Worm (Caenorhabditis elegans): ENCODE results near the gene pnn-1.

The pnn-1 gene

ce11 chrV:12953702-12954101 lies 17.2 kb upstream of the pnn-1 start, which contains the start of gene eif-3.K:
TSS of gene eif-3.K (plus strand) at chrV:12954002.
- TF ChIP-seq hmg-4 (GFP tag; optimal IDR thresholded peaks at IDR 0.05) (no peak), B0310.2 (tag; optimal IDR thresholded peaks at IDR 0.05) (no peak), ceh-13 (GFP tag; optimal IDR thresholded peaks at IDR 0.05) (no peak), hmbx-1 (tag; optimal IDR thresholded peaks at IDR 0.05) (no peak)

- TF ChIP-seq ceh-13 (GFP tag; optimal IDR thresholded peaks at IDR 0.05) (no peak), B0310.2 (tag; optimal IDR thresholded peaks at IDR 0.05) (no peak), scrt-1 (GFP tag; IDR thresholded peaks at IDR 0.05) (no peak), hnd-1 (tag; optimal IDR thresholded peaks at IDR 0.05) (no peak), hmg-4 (GFP tag; optimal IDR thresholded peaks at IDR 0.05) (no peak), ceh-36 (tag; optimal IDR thresholded peaks at IDR 0.05) (no peak), ama-1 (optimal IDR thresholded peaks at IDR 0.05) (no peak), tbx-11 (GFP tag; IDR thresholded peaks at IDR 0.05) (no peak), aly-1 (tag; optimal IDR thresholded peaks at IDR 0.05) (no peak), tbx-37 (GFP tag; conservative IDR thresholded peaks at IDR 0.05) (no peak), pes-1 (GFP tag; IDR thresholded peaks at IDR 0.05) (no peak), ets-7 (tag; optimal IDR thresholded peaks at IDR 0.05) (no peak), tra-4 (tag; optimal IDR thresholded peaks at IDR 0.05) (no peak), F13C5.2 (tag; optimal IDR thresholded peaks at IDR 0.05) (no peak), sea-1 (GFP tag; conservative IDR thresholded peaks at IDR 0.05) (no peak), flt-1 (GFP tag; IDR thresholded peaks at IDR 0.05) (no peak), hmbx-1 (tag; optimal IDR thresholded peaks at IDR 0.05) (no peak)
Observed at ce11 chrV:12954261-12954660, 16.6 kb upstream of the pnn-1 start.

ce11 chrV:12961085-12961560 lies 9.8 kb upstream of the pnn-1 start, which contains the start of gene mpst-7:
TSS of gene mpst-7 (minus strand) at chrV:12961135.
- TF ChIP-seq ama-1 (optimal IDR thresholded peaks at IDR 0.05) (no peak), aly-1 (tag; optimal IDR thresholded peaks at IDR 0.05) (no peak), tra-4 (tag; optimal IDR thresholded peaks at IDR 0.05) (no peak), sea-1 (GFP tag; conservative IDR thresholded peaks at IDR 0.05) (no peak), ceh-36 (tag; optimal IDR thresholded peaks at IDR 0.05) (no peak), tbx-11 (GFP tag; IDR thresholded peaks at IDR 0.05) (no peak), hmbx-1 (tag; optimal IDR thresholded peaks at IDR 0.05) (no peak), flt-1 (GFP tag; IDR thresholded peaks at IDR 0.05) (no peak), B0310.2 (tag; optimal IDR thresholded peaks at IDR 0.05) (no peak), ceh-13 (GFP tag; optimal IDR thresholded peaks at IDR 0.05) (no peak)

ce11 chrV:12963192-12963591 lies 7.7 kb upstream of the pnn-1 start, which contains the start of gene hrg-9:
TSS of gene hrg-9 (minus strand) at chrV:12963343.
- TF ChIP-seq tra-4 (tag; optimal IDR thresholded peaks at IDR 0.05) (no peak), F13C5.2 (tag; optimal IDR thresholded peaks at IDR 0.05) (no peak), B0310.2 (tag; optimal IDR thresholded peaks at IDR 0.05) (no peak), ceh-13 (GFP tag; optimal IDR thresholded peaks at IDR 0.05) (no peak), ceh-36 (tag; optimal IDR thresholded peaks at IDR 0.05) (no peak), hnd-1 (tag; optimal IDR thresholded peaks at IDR 0.05) (no peak), tbx-11 (GFP tag; IDR thresholded peaks at IDR 0.05) (no peak), sea-1 (GFP tag; conservative IDR thresholded peaks at IDR 0.05) (no peak), hmbx-1 (tag; optimal IDR thresholded peaks at IDR 0.05) (no peak)

ce11 chrV:12964076-12964475 lies 6.8 kb upstream of the pnn-1 start, which contains the start of gene srd-35:
TSS of gene srd-35 (plus strand) at chrV:12964376.
- no peak for TF ChIP-seq pes-1 (GFP tag; IDR thresholded peaks at IDR 0.05)
- no peak for TF ChIP-seq aly-1 (tag; optimal IDR thresholded peaks at IDR 0.05)
- TF ChIP-seq B0310.2 (tag; optimal IDR thresholded peaks at IDR 0.05): no peak
- TF ChIP-seq ama-1 (optimal IDR thresholded peaks at IDR 0.05): no peak
- no peak for TF ChIP-seq ets-7 (tag; optimal IDR thresholded peaks at IDR 0.05)
- TF ChIP-seq hmbx-1 (tag; optimal IDR thresholded peaks at IDR 0.05): no peak
- TF ChIP-seq hnd-1 (tag; optimal IDR thresholded peaks at IDR 0.05): no peak
- TF ChIP-seq F13C5.2 (tag; optimal IDR thresholded peaks at IDR 0.05): no peak
- no peak for TF ChIP-seq tbx-11 (GFP tag; IDR thresholded peaks at IDR 0.05)
- TF ChIP-seq scrt-1 (GFP tag; IDR thresholded peaks at IDR 0.05): no peak
- TF ChIP-seq sea-1 (GFP tag; conservative IDR thresholded peaks at IDR 0.05): no peak
- no peak for TF ChIP-seq flt-1 (GFP tag; IDR thresholded peaks at IDR 0.05)

ce11 chrV:12967110-12967509 lies 3.8 kb upstream of the pnn-1 start, which contains the start of gene R186.3:
TSS of gene R186.3 (minus strand) at chrV:12967210.
- TF ChIP-seq tbx-11 (GFP tag; IDR thresholded peaks at IDR 0.05) (no peak), ama-1 (optimal IDR thresholded peaks at IDR 0.05) (no peak), ets-7 (tag; optimal IDR thresholded peaks at IDR 0.05) (no peak), B0310.2 (tag; optimal IDR thresholded peaks at IDR 0.05) (no peak), hnd-1 (tag; optimal IDR thresholded peaks at IDR 0.05) (no peak), tbx-37 (GFP tag; conservative IDR thresholded peaks at IDR 0.05) (no peak), ceh-13 (GFP tag; optimal IDR thresholded peaks at IDR 0.05) (no peak), F13C5.2 (tag; optimal IDR thresholded peaks at IDR 0.05) (no peak), sea-1 (GFP tag; conservative IDR thresholded peaks at IDR 0.05) (no peak), scrt-1 (GFP tag; IDR thresholded peaks at IDR 0.05) (no peak), hmbx-1 (tag; optimal IDR thresholded peaks at IDR 0.05) (no peak), pes-1 (GFP tag; IDR thresholded peaks at IDR 0.05) (no peak), tra-4 (tag; optimal IDR thresholded peaks at IDR 0.05) (no peak), flt-1 (GFP tag; IDR thresholded peaks at IDR 0.05) (no peak), ceh-36 (tag; optimal IDR thresholded peaks at IDR 0.05) (no peak), aly-1 (tag; optimal IDR thresholded peaks at IDR 0.05) (no peak), hmg-4 (GFP tag; optimal IDR thresholded peaks at IDR 0.05) (no peak)

- TF ChIP-seq F13C5.2 (tag; optimal IDR thresholded peaks at IDR 0.05) (peak; percentile 13), tbx-37 (GFP tag; conservative IDR thresholded peaks at IDR 0.05) (0 out of 2 replicates have a peak, but pooled peaks have one; percentile 28)
Observed at ce11 chrV:12967925-12968327, 3.0 kb upstream of the pnn-1 start, which contains the start of gene R186.8. TSS of gene R186.8 (minus strand) at chrV:12967982.

ce11 chrV:12968555-12968954 lies 2.4 kb upstream of the pnn-1 start, which contains the start of gene lin-46:
TSS of gene lin-46 (plus strand) at chrV:12968855.
- TF ChIP-seq ceh-13 (GFP tag; optimal IDR thresholded peaks at IDR 0.05) (no peak), sea-1 (GFP tag; conservative IDR thresholded peaks at IDR 0.05) (no peak), tbx-11 (GFP tag; IDR thresholded peaks at IDR 0.05) (no peak), F13C5.2 (tag; optimal IDR thresholded peaks at IDR 0.05) (no peak), hnd-1 (tag; optimal IDR thresholded peaks at IDR 0.05) (no peak), flt-1 (GFP tag; IDR thresholded peaks at IDR 0.05) (no peak), hmg-4 (GFP tag; optimal IDR thresholded peaks at IDR 0.05) (no peak), pes-1 (GFP tag; IDR thresholded peaks at IDR 0.05) (no peak), B0310.2 (tag; optimal IDR thresholded peaks at IDR 0.05) (no peak), ceh-36 (tag; optimal IDR thresholded peaks at IDR 0.05) (no peak), scrt-1 (GFP tag; IDR thresholded peaks at IDR 0.05) (no peak)

Measured in whole organism, early embryonic.